Fruit fly (Drosophila melanogaster): ENCODE measurements around the gene ATP6AP2.

dm6 chr3R:9239941-9240400, 20.5 kb upstream of the ATP6AP2 start:
- peak; percentile 27 for TF ChIP-seq dsx (GFP tag; optimal IDR thresholded peaks at IDR 0.05; ENCODE audit: poor library complexity, severe bottlenecking)
- no peak for TF ChIP-seq salr (GFP tag; optimal IDR thresholded peaks at IDR 0.05)

Data from whole organism, prepupa.